Worm (Caenorhabditis elegans): ENCODE data around the gene alh-5.

DNA sequence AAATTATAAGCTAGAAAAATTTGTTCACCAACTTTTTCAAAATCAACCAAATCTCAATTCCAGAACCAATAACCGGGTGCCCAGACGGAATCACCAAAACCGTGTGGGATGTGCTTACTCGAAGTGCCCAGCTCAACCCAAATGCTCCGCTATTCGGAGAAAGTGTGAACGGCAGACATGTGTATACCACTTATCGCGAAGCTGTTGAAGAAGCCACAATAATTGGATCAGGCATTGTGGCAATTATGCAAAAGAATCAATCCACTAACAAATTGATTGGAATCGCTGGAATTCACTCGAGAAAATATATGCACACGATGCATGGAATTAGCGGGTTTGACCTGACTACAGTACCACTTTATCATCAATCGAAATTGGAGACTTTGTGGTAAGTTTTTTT, 29.7 kb downstream of the alh-5 start:
- TF ChIP-seq pha-4 (tag; optimal IDR thresholded peaks at IDR 0.05) (no peak), nhr-28 (tag; optimal IDR thresholded peaks at IDR 0.05) (no peak), unc-39 (tag; optimal IDR thresholded peaks at IDR 0.05) (no peak), snpc-4 (tag; optimal IDR thresholded peaks at IDR 0.05) (no peak), ztf-11 (tag; optimal IDR thresholded peaks at IDR 0.05) (no peak)
